Worm (Caenorhabditis elegans): ENCODE results near the gene rpl-3.

rpl-3 gene

DNA sequence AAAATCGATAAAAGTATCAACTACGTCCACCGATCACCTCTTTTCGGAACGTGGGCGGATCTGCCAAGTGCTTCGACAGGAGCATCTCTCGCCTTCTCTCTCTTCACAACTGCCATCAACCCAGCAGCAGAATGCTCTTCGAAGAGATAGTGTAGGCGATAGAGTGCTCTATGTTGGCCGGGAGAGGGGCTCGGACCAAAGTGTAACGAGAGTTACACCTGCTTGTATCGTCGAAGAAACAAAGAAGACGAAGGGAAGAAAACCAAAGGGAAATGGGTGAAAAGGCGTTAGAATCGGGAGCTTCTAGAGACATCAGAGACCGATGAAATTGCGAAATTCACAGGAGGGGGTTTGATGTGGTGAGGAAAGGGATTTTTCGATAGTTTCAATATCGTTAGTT, 47.2 kb downstream of the rpl-3 start (continued):
- no peak for TF ChIP-seq jun-1 (tag; optimal IDR thresholded peaks at IDR 0.05)
- no peak for TF ChIP-seq Y5F2A.4 (GFP tag; optimal IDR thresholded peaks at IDR 0.05)

DNA sequence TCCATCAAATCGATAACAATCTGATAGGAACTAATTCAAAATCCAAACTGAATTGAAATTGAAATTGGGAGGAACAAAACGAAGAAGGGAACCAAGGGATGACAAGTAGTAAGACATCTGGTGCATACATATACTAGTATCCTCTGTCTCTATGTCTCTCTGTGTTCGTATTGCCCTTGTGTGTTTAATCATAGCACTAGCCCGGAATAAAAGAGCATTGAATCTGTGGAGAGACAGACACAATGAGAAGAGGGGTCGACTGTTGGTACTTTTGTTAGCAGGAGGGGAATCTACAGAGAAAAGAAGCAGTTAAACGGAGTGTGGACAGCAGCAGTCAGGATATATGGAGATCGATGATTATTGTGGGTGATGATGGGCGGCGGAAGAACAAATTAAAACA, 48.1 kb downstream of the rpl-3 start:
- TF ChIP-seq F44E2.7 (GFP tag; IDR thresholded peaks at IDR 0.05) (no peak), D1046.2 (GFP tag; IDR thresholded peaks at IDR 0.05) (no peak), mes-2 (tag; optimal IDR thresholded peaks at IDR 0.05; ENCODE audit: poor library complexity, severe bottlenecking) (peak; percentile 39), ceh-44 (GFP tag; IDR thresholded peaks at IDR 0.05) (no peak), tra-1 (GFP tag; IDR thresholded peaks at IDR 0.05) (no peak), madf-9 (GFP tag; conservative IDR thresholded peaks at IDR 0.05) (no peak), hlh-11 (tag; optimal IDR thresholded peaks at IDR 0.05) (no peak), sdz-12 (GFP tag; optimal IDR thresholded peaks at IDR 0.05) (no peak), jun-1 (tag; optimal IDR thresholded peaks at IDR 0.05) (no peak), spr-1 (tag; optimal IDR thresholded peaks at IDR 0.05) (no peak), nhr-102 (tag; optimal IDR thresholded peaks at IDR 0.05) (no peak), nhr-111 (GFP tag; optimal IDR thresholded peaks at IDR 0.05) (no peak), daf-8 (GFP tag; IDR thresholded peaks at IDR 0.05) (no peak), ceh-20 (GFP tag; IDR thresholded peaks at IDR 0.05) (no peak), dmd-8 (GFP tag; IDR thresholded peaks at IDR 0.05) (no peak), Y105C5A.15 (GFP tag; IDR thresholded peaks at IDR 0.05) (no peak), zip-2 (tag; optimal IDR thresholded peaks at IDR 0.05) (no peak), aha-1 (tag) (peak; percentile 89), snpc-1.2 (GFP tag; IDR thresholded peaks at IDR 0.05) (no peak), mxl-3 (GFP tag; optimal IDR thresholded peaks at IDR 0.05) (no peak), mep-1 (tag; optimal IDR thresholded peaks at IDR 0.05) (peak; percentile 30)

DNA sequence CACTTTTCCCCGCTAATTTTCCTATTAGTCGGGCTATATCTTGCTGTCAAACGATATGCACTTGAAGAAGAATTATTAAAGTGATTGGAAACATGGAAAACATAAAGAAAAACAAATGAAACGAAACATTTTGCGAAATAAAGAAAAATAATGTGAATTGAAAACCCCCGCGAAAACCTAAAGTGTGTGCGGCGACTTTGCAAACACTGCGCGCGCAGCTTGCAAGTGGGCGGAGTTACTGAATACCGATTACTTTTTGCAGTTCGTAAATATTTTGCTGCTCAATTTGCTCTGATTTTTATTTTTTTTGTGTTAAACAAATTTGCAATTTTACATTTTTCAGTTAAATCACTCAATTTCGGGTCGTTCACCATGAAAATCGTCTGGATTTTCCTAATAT, 49.0 kb downstream of the rpl-3 start, which contains the start of gene ccdc-47:
TSS of gene ccdc-47 (plus strand) at position 344 of the 400 bp plus-strand sequence.
- TF ChIP-seq jun-1 (tag; optimal IDR thresholded peaks at IDR 0.05) (no peak), tra-1 (GFP tag; IDR thresholded peaks at IDR 0.05) (no peak), nhr-10 (tag; optimal IDR thresholded peaks at IDR 0.05) (no peak), fkh-10 (GFP tag; optimal IDR thresholded peaks at IDR 0.05) (no peak), lin-38 (GFP tag; IDR thresholded peaks at IDR 0.05) (peak; percentile 61), hif-1 (tag; optimal IDR thresholded peaks at IDR 0.05) (peak in 1 of 2 experiments; percentile 74), ceh-44 (GFP tag; IDR thresholded peaks at IDR 0.05) (no peak), F10B5.3 (tag; optimal IDR thresholded peaks at IDR 0.05) (no peak), unc-62 (GFP tag; optimal IDR thresholded peaks at IDR 0.05 in 1 of 2) (no peak), unc-62 (tag; optimal IDR thresholded peaks at IDR 0.05) (no peak), saeg-2 (GFP tag; IDR thresholded peaks at IDR 0.05) (no peak), rbr-2 (tag; optimal IDR thresholded peaks at IDR 0.05) (peak; percentile 12), ceh-32 (tag; optimal IDR thresholded peaks at IDR 0.05; ENCODE audit: poor library complexity) (no peak), T20F7.1 (GFP tag; optimal IDR thresholded peaks at IDR 0.05) (no peak), D1046.2 (GFP tag; IDR thresholded peaks at IDR 0.05) (no peak), Y5F2A.4 (GFP tag; optimal IDR thresholded peaks at IDR 0.05) (no peak), dmd-9 (GFP tag; IDR thresholded peaks at IDR 0.05) (no peak), nhr-11 (tag; optimal IDR thresholded peaks at IDR 0.05) (no peak), arid-1 (GFP tag; conservative IDR thresholded peaks at IDR 0.05) (no peak), ces-1 (GFP tag; optimal IDR thresholded peaks at IDR 0.05) (no peak), ceh-20 (GFP tag; IDR thresholded peaks at IDR 0.05) (no peak), aha-1 (tag) (peak; percentile 93), ZK546.5 (tag; optimal IDR thresholded peaks at IDR 0.05) (no peak), egl-43 (GFP tag; IDR thresholded peaks at IDR 0.05) (0 out of 2 replicates have a peak, but pooled peaks have one; percentile 47), egl-27 (tag; optimal IDR thresholded peaks at IDR 0.05) (no peak), lin-39 (tag; optimal IDR thresholded peaks at IDR 0.05) (no peak), mdt-29 (GFP tag; IDR thresholded peaks at IDR 0.05) (no peak), nhr-42 (GFP tag; IDR thresholded peaks at IDR 0.05) (0 out of 2 replicates have a peak, but pooled peaks have one; percentile 48), nhr-102 (tag; optimal IDR thresholded peaks at IDR 0.05) (no peak), dmd-6 (GFP tag; IDR thresholded peaks at IDR 0.05) (0 out of 2 replicates have a peak, but pooled peaks have one; percentile 25), lin-15B (tag; optimal IDR thresholded peaks at IDR 0.05) (no peak), snpc-1.2 (GFP tag; IDR thresholded peaks at IDR 0.05) (0 out of 2 replicates have a peak, but pooled peaks have one; percentile 14), ctbp-1 (GFP tag; IDR thresholded peaks at IDR 0.05) (no peak), aly-2 (tag; optimal IDR thresholded peaks at IDR 0.05) (no peak), ceh-82 (tag; optimal IDR thresholded peaks at IDR 0.05) (no peak), daf-8 (GFP tag; IDR thresholded peaks at IDR 0.05) (no peak)
